2 fruit fly cellular contexts compared by ENCODE assay signal in genomic region chrX:618583-618982, dm6.
TF ChIP-seq lines count a peak whose summit lies in the region.

No protein-coding gene starts in this region.

TF ChIP-seq in whole organism, embryonic, 481 proteins besides CTCF, POLR2A, EP300 and RAD21 (continued from another document and continues in another):
- TF ChIP-seq Antp (GFP tag; optimal IDR thresholded peaks at IDR 0.05; lab: Kevin White, UChicago) (peak; percentile 45), zfh1 (GFP tag; IDR thresholded peaks at IDR 0.05; lab: Robert Waterston, UW) (no peak), CG4360 (GFP tag; IDR thresholded peaks at IDR 0.05; lab: Robert Waterston, UW) (no peak), CG17612 (GFP tag; IDR thresholded peaks at IDR 0.05; lab: Robert Waterston, UW) (no peak), CG8924 (tag; optimal IDR thresholded peaks at IDR 0.05; lab: Kevin White, UChicago) (peak; percentile 26), Dad (GFP tag; optimal IDR thresholded peaks at IDR 0.05; lab: Kevin White, UChicago) (peak; percentile 10), Drgx (GFP tag; IDR thresholded peaks at IDR 0.05; lab: Robert Waterston, UW) (no peak), Dll (GFP tag; IDR thresholded peaks at IDR 0.05; lab: Robert Waterston, UW; ENCODE audit: partially characterized antibody) (no peak), nom (GFP tag; optimal IDR thresholded peaks at IDR 0.05; lab: Kevin White, UChicago) (no peak), gfzf (GFP tag; optimal IDR thresholded peaks at IDR 0.05; lab: Kevin White, UChicago) (no peak), C15 (GFP tag; IDR thresholded peaks at IDR 0.05; lab: Robert Waterston, UW) (no peak), CG6765 (GFP tag; optimal IDR thresholded peaks at IDR 0.05; lab: Kevin White, UChicago) (no peak), CG11695 (GFP tag; IDR thresholded peaks at IDR 0.05; lab: Robert Waterston, UW) (no peak), CG12219 (GFP tag; optimal IDR thresholded peaks at IDR 0.05; lab: Kevin White, UChicago) (peak; percentile 11), PHDP (tag; optimal IDR thresholded peaks at IDR 0.05; lab: Kevin White, UChicago) (no peak), vnd (GFP tag; IDR thresholded peaks at IDR 0.05; lab: Robert Waterston, UW; ENCODE audit: partially characterized antibody) (no peak), CG6254 (GFP tag; optimal IDR thresholded peaks at IDR 0.05; lab: Kevin White, UChicago) (no peak), B-H2 (GFP tag; optimal IDR thresholded peaks at IDR 0.05; lab: Kevin White, UChicago) (no peak), CG1602 (GFP tag; optimal IDR thresholded peaks at IDR 0.05; lab: Kevin White, UChicago) (no peak), bsh (GFP tag; optimal IDR thresholded peaks at IDR 0.05; lab: Kevin White, UChicago) (peak in 1 of 2 experiments; percentile 25), Ets97D (GFP tag; optimal IDR thresholded peaks at IDR 0.05; lab: Kevin White, UChicago) (peak; percentile 7), pfk (GFP tag; optimal IDR thresholded peaks at IDR 0.05; lab: Kevin White, UChicago) (no peak), CG2120 (GFP tag; optimal IDR thresholded peaks at IDR 0.05; lab: Kevin White, UChicago) (peak; percentile 34), CG9876 (GFP tag; optimal IDR thresholded peaks at IDR 0.05; lab: Kevin White, UChicago) (peak; percentile 9), D (optimal IDR thresholded peaks at IDR 0.05; lab: Kevin White, UChicago) (no peak), D (GFP tag; optimal IDR thresholded peaks at IDR 0.05; lab: Kevin White, UChicago) (peak; percentile 25), dpn (GFP tag; optimal IDR thresholded peaks at IDR 0.05; lab: Kevin White, UChicago) (peak; percentile 16 to 46), CG14441 (GFP tag; IDR thresholded peaks at IDR 0.05; lab: Robert Waterston, UW) (no peak), CG6272 (GFP tag; IDR thresholded peaks at IDR 0.05; lab: Robert Waterston, UW) (no peak), salm (tag; optimal IDR thresholded peaks at IDR 0.05; lab: Kevin White, UChicago) (no peak), cad (GFP tag; optimal IDR thresholded peaks at IDR 0.05; lab: Kevin White, UChicago) (no peak), CG1603 (tag; optimal IDR thresholded peaks at IDR 0.05; lab: Kevin White, UChicago) (peak; percentile 37), hth (optimal IDR thresholded peaks at IDR 0.05; lab: Kevin White, UChicago) (no peak), CG43689 (GFP tag; IDR thresholded peaks at IDR 0.05; lab: Robert Waterston, UW) (no peak), CG10543 (GFP tag; optimal IDR thresholded peaks at IDR 0.05; lab: Kevin White, UChicago) (no peak), TFAM (GFP tag; optimal IDR thresholded peaks at IDR 0.05; lab: Kevin White, UChicago) (no peak), vvl (GFP tag; IDR thresholded peaks at IDR 0.05; lab: Robert Waterston, UW) (no peak), hb (GFP tag; IDR thresholded peaks at IDR 0.05; lab: Robert Waterston, UW; ENCODE audit: partially characterized antibody) (no peak), CG32767 (GFP tag; IDR thresholded peaks at IDR 0.05; lab: Robert Waterston, UW) (no peak), lbe (GFP tag; optimal IDR thresholded peaks at IDR 0.05; lab: Kevin White, UChicago) (no peak), Doc3 (GFP tag; IDR thresholded peaks at IDR 0.05; lab: Robert Waterston, UW; ENCODE audit: partially characterized antibody) (no peak), CG9817 (tag; optimal IDR thresholded peaks at IDR 0.05; lab: Kevin White, UChicago) (no peak), ato (GFP tag; IDR thresholded peaks at IDR 0.05; lab: Robert Waterston, UW; ENCODE audit: partially characterized antibody) (no peak), CG9932 (GFP tag; IDR thresholded peaks at IDR 0.05; lab: Robert Waterston, UW) (no peak), nau (GFP tag; optimal IDR thresholded peaks at IDR 0.05; lab: Kevin White, UChicago) (no peak), CG13894 (tag; optimal IDR thresholded peaks at IDR 0.05; lab: Kevin White, UChicago) (no peak), wek (GFP tag; optimal IDR thresholded peaks at IDR 0.05; lab: Kevin White, UChicago) (no peak), CG17361 (GFP tag; IDR thresholded peaks at IDR 0.05; lab: Robert Waterston, UW) (0 out of 3 replicates have a peak, but pooled peaks have one; percentile 11), CG7786 (GFP tag; optimal IDR thresholded peaks at IDR 0.05; lab: Kevin White, UChicago) (peak; percentile 53), CG17359 (tag; optimal IDR thresholded peaks at IDR 0.05; lab: Kevin White, UChicago) (no peak), ap (GFP tag; IDR thresholded peaks at IDR 0.05; lab: Robert Waterston, UW) (no peak), ara (GFP tag; IDR thresholded peaks at IDR 0.05; lab: Robert Waterston, UW) (no peak), cg (GFP tag; optimal IDR thresholded peaks at IDR 0.05; lab: Kevin White, UChicago) (no peak), otp (GFP tag; IDR thresholded peaks at IDR 0.05; lab: Robert Waterston, UW) (no peak), kni (GFP tag; optimal IDR thresholded peaks at IDR 0.05; lab: Kevin White, UChicago) (no peak), CG12744 (GFP tag; optimal IDR thresholded peaks at IDR 0.05; lab: Kevin White, UChicago) (no peak), schlank (tag; optimal IDR thresholded peaks at IDR 0.05; lab: Kevin White, UChicago) (no peak), CG18262 (tag; optimal IDR thresholded peaks at IDR 0.05; lab: Kevin White, UChicago) (peak; percentile 36), gcm (GFP tag; optimal IDR thresholded peaks at IDR 0.05; lab: Kevin White, UChicago) (peak; percentile 1), Sry-β (GFP tag; optimal IDR thresholded peaks at IDR 0.05; lab: Kevin White, UChicago) (no peak), CG8765 (GFP tag; IDR thresholded peaks at IDR 0.05; lab: Robert Waterston, UW) (no peak), org-1 (GFP tag; optimal IDR thresholded peaks at IDR 0.05; lab: Kevin White, UChicago) (peak; percentile 20), YL-1 (GFP tag; optimal IDR thresholded peaks at IDR 0.05; lab: Kevin White, UChicago) (no peak), dysf (GFP tag; IDR thresholded peaks at IDR 0.05; lab: Robert Waterston, UW) (peak; percentile 62), CG6813 (GFP tag; optimal IDR thresholded peaks at IDR 0.05; lab: Kevin White, UChicago) (no peak), Sox102F (GFP tag; optimal IDR thresholded peaks at IDR 0.05; lab: Kevin White, UChicago) (no peak), chn (GFP tag; optimal IDR thresholded peaks at IDR 0.05; lab: Kevin White, UChicago) (peak; percentile 17), CG15269 (tag; optimal IDR thresholded peaks at IDR 0.05; lab: Kevin White, UChicago) (peak; percentile 37), Mad (GFP tag; optimal IDR thresholded peaks at IDR 0.05; lab: Kevin White, UChicago) (no peak)

TF ChIP-seq in whole organism, prepupa, 60 proteins besides CTCF, POLR2A, EP300 and RAD21 (continued from another document):
- no peak for TF ChIP-seq dac (GFP tag; optimal IDR thresholded peaks at IDR 0.05; lab: Kevin White, UChicago)
- TF ChIP-seq fd59A (GFP tag; optimal IDR thresholded peaks at IDR 0.05; lab: Kevin White, UChicago): no peak
- TF ChIP-seq CG15336 (GFP tag; IDR thresholded peaks at IDR 0.05; lab: Robert Waterston, UW): peak; percentile 39; the same call in 1 of the 2 replicates
- TF ChIP-seq CG16779 (tag; optimal IDR thresholded peaks at IDR 0.05; lab: Kevin White, UChicago): no peak
- TF ChIP-seq Lpt (GFP tag; optimal IDR thresholded peaks at IDR 0.05; lab: Kevin White, UChicago): no peak
- TF ChIP-seq net (GFP tag; optimal IDR thresholded peaks at IDR 0.05; lab: Kevin White, UChicago): no peak
- TF ChIP-seq CG6163 (GFP tag; IDR thresholded peaks at IDR 0.05; lab: Robert Waterston, UW): no peak
- TF ChIP-seq Sox14 (GFP tag; optimal IDR thresholded peaks at IDR 0.05; lab: Kevin White, UChicago): no peak
- no peak for TF ChIP-seq Hr38 (GFP tag; optimal IDR thresholded peaks at IDR 0.05; lab: Kevin White, UChicago)
- TF ChIP-seq cyc (GFP tag; optimal IDR thresholded peaks at IDR 0.05; lab: Kevin White, UChicago): no peak
- peak; percentile 74 for TF ChIP-seq svp (GFP tag; lab: Kevin White, UChicago)
- peak; percentile 10 for TF ChIP-seq Hr4 (GFP tag; optimal IDR thresholded peaks at IDR 0.05; lab: Kevin White, UChicago)
- no peak for TF ChIP-seq esn (GFP tag; optimal IDR thresholded peaks at IDR 0.05; lab: Kevin White, UChicago)
- TF ChIP-seq pdm3 (GFP tag; optimal IDR thresholded peaks at IDR 0.05; lab: Kevin White, UChicago): no peak
- no peak for TF ChIP-seq CG11294 (GFP tag; IDR thresholded peaks at IDR 0.05; lab: Robert Waterston, UW)
- TF ChIP-seq CG11762 (GFP tag; optimal IDR thresholded peaks at IDR 0.05; lab: Kevin White, UChicago; ENCODE audit: insufficient read depth): no peak
- TF ChIP-seq ss (GFP tag; optimal IDR thresholded peaks at IDR 0.05; lab: Kevin White, UChicago): no peak
- no peak for TF ChIP-seq acj6 (GFP tag; optimal IDR thresholded peaks at IDR 0.05; lab: Kevin White, UChicago)
- peak; percentile 5 for TF ChIP-seq Hr39 (GFP tag; optimal IDR thresholded peaks at IDR 0.05; lab: Kevin White, UChicago)
- peak; percentile 2 for TF ChIP-seq Eip78C (GFP tag; lab: Kevin White, UChicago)
- TF ChIP-seq Sox15 (GFP tag; optimal IDR thresholded peaks at IDR 0.05; lab: Kevin White, UChicago): no peak
- TF ChIP-seq fd85E (GFP tag; optimal IDR thresholded peaks at IDR 0.05; lab: Kevin White, UChicago): no peak
- TF ChIP-seq CG34406 (GFP tag; optimal IDR thresholded peaks at IDR 0.05; lab: Kevin White, UChicago): no peak
- peak; percentile 2 for TF ChIP-seq CG31627 (GFP tag; optimal IDR thresholded peaks at IDR 0.05; lab: Kevin White, UChicago)
